Fruit fly (Drosophila melanogaster) whole organism, embryonic: ENCODE data around the gene CG13097.

Source experiments
- CG10543 ChIP-seq: fragments of 200-800 bp; sonication (Bioruptor generic); optimal IDR thresholded peaks from 3 replicates; lab custom pipeline; 2017; ENCODE audit warnings: missing biosample characterization, mild to moderate bottlenecking, missing genetic modification characterization, moderate library complexity
- CG11247 ChIP-seq: fragments of 200-800 bp; sonication (Bioruptor generic); IDR thresholded peaks from 2 replicates; pipeline ENCODE4 v1.3.6; 2022; ENCODE audit warnings: missing biosample characterization, missing genetic modification characterization
- CG12769 ChIP-seq: fragments of 200-800 bp; sonication (Bioruptor generic); optimal IDR thresholded peaks from 2 replicates; lab custom pipeline; 2019; ENCODE audit warnings: missing biosample characterization, mild to moderate bottlenecking, missing genetic modification characterization, moderate library complexity
- CG12942 ChIP-seq: fragments of 200-800 bp; sonication (Bioruptor generic); optimal IDR thresholded peaks from 3 replicates; lab custom pipeline; 2016; ENCODE audit warnings: missing biosample characterization, missing genetic modification characterization
- CG14441 ChIP-seq: fragments of 200-800 bp; sonication (Bioruptor generic); IDR thresholded peaks from 2 replicates; pipeline ENCODE4 v1.3.6; 2022; ENCODE audit warnings: missing biosample characterization, missing genetic modification characterization
- CG17829 ChIP-seq: fragments of 200-800 bp; optimal IDR thresholded peaks from 2 replicates; lab custom pipeline; 2019; ENCODE audit warnings: missing biosample characterization, mild to moderate bottlenecking, missing genetic modification characterization, moderate library complexity
- CG18476 ChIP-seq: fragments of 200-800 bp; sonication (Bioruptor generic); optimal IDR thresholded peaks from 2 replicates; lab custom pipeline; 2016; ENCODE audit warnings: missing biosample characterization, mild to moderate bottlenecking, missing genetic modification characterization
- CG2120 ChIP-seq: fragments of 200-800 bp; sonication (Bioruptor generic); optimal IDR thresholded peaks from 3 replicates; lab custom pipeline; 2016; ENCODE audit warnings: missing biosample characterization, missing genetic modification characterization
- CG2889 ChIP-seq: fragments of 200-800 bp; sonication (Bioruptor generic); IDR thresholded peaks from 3 replicates; pipeline ENCODE4 v1.3.6; 2022; ENCODE audit warnings: missing biosample characterization, missing genetic modification characterization
- CG3163 ChIP-seq: fragments of 200-800 bp; sonication (Bioruptor generic); optimal IDR thresholded peaks from 3 replicates; lab custom pipeline; 2016; ENCODE audit warnings: missing biosample characterization, missing genetic modification characterization
- CG3726 ChIP-seq: fragments of 200-800 bp; sonication (Bioruptor generic); IDR thresholded peaks from 3 replicates; pipeline ENCODE4, ENCODE4 v1.3.6; 2022; ENCODE audit warnings: missing biosample characterization, missing genetic modification characterization
- CG3838 ChIP-seq: fragments of 200-800 bp; sonication (Bioruptor generic); optimal IDR thresholded peaks from 3 replicates; lab custom pipeline; 2016; ENCODE audit warnings: missing biosample characterization, missing genetic modification characterization
- CG6854 ChIP-seq: fragments of 200-800 bp; sonication (Bioruptor generic); optimal IDR thresholded peaks from 3 replicates; lab custom pipeline; 2017; ENCODE audit warnings: missing biosample characterization, mild to moderate bottlenecking, missing genetic modification characterization
- CG7372 ChIP-seq: fragments of 200-800 bp; sonication (Bioruptor generic); IDR thresholded peaks from 2 replicates; pipeline ENCODE4 v1.3.6; 2022; ENCODE audit warnings: missing biosample characterization, missing genetic modification characterization
- CG7786 ChIP-seq: fragments of 200-800 bp; sonication (Bioruptor generic); optimal IDR thresholded peaks from 2 replicates; lab custom pipeline; 2016; ENCODE audit warnings: missing biosample characterization, missing genetic modification characterization
- CG7963 ChIP-seq: fragments of 200-800 bp; sonication (Bioruptor generic); IDR thresholded peaks from 3 replicates; pipeline ENCODE4 v1.3.6; 2022; ENCODE audit warnings: missing biosample characterization, missing genetic modification characterization; ENCODE audit not compliant: partially characterized antibody
- CG8359 ChIP-seq: fragments of 200-800 bp; sonication (Bioruptor generic); optimal IDR thresholded peaks from 2 replicates; lab custom pipeline; 2017; ENCODE audit warnings: missing biosample characterization, mild to moderate bottlenecking, missing genetic modification characterization, borderline replicate concordance
- CG9437 ChIP-seq: fragments of 200-800 bp; sonication (Bioruptor generic); optimal IDR thresholded peaks from 2 replicates; lab custom pipeline; 2018; ENCODE audit warnings: missing biosample characterization, mild to moderate bottlenecking, missing genetic modification characterization
- CG9727 ChIP-seq: fragments of 200-800 bp; sonication (Bioruptor generic); optimal IDR thresholded peaks from 3 replicates; lab custom pipeline; 2017; ENCODE audit warnings: missing biosample characterization, mild to moderate bottlenecking, missing genetic modification characterization
- Chrac-16 ChIP-seq: fragments of 200-800 bp; sonication (Bioruptor generic); optimal IDR thresholded peaks from 3 replicates; lab custom pipeline; 2016; ENCODE audit warnings: missing biosample characterization, missing genetic modification characterization
- CoRest ChIP-seq: fragments of 200-800 bp; sonication (Bioruptor generic); optimal IDR thresholded peaks from 3 replicates; lab custom pipeline; 2018; ENCODE audit warnings: missing biosample characterization, mild to moderate bottlenecking, missing genetic modification characterization, moderate library complexity
- Dip2 ChIP-seq: fragments of 200-800 bp; sonication (Bioruptor generic); IDR thresholded peaks from 2 replicates; pipeline ENCODE4 v1.3.6; 2022; ENCODE audit warnings: missing biosample characterization, missing genetic modification characterization
- Dp ChIP-seq: fragments of 200-800 bp; sonication (Bioruptor generic); optimal IDR thresholded peaks from 2 replicates; lab custom pipeline; 2018; ENCODE audit warnings: missing biosample characterization, mild to moderate bottlenecking, missing genetic modification characterization, moderate library complexity
- E2f1 ChIP-seq: fragments of 200-800 bp; sonication (Bioruptor generic); IDR thresholded peaks from 2 replicates; pipeline ENCODE4 v1.3.6; 2022; ENCODE audit warnings: missing biosample characterization, missing genetic modification characterization
- Gsc ChIP-seq: fragments of 200-800 bp; sonication (Bioruptor generic); IDR thresholded peaks from 2 replicates; pipeline ENCODE4 v1.3.6; 2022; ENCODE audit warnings: missing biosample characterization, missing genetic modification characterization
- HLH3B ChIP-seq: fragments of 200-800 bp; sonication (Bioruptor generic); IDR thresholded peaks from 2 replicates; pipeline ENCODE4 v1.3.6; 2022; ENCODE audit warnings: missing biosample characterization, missing genetic modification characterization
- Hmr ChIP-seq: fragments of 200-800 bp; sonication (Bioruptor generic); optimal IDR thresholded peaks from 3 replicates; lab custom pipeline; 2017; ENCODE audit warnings: mild to moderate bottlenecking, missing biosample characterization, missing genetic modification reagents, missing genetic modification characterization
- Hr39 ChIP-seq: fragments of >200 bp; optimal IDR thresholded peaks from 2 replicates; lab custom pipeline; 2017
- Kr ChIP-seq: fragments of 200-800 bp; sonication (Bioruptor generic); optimal IDR thresholded peaks from 2 replicates; lab custom pipeline; 2017; ENCODE audit warnings: missing biosample characterization, mild to moderate bottlenecking, missing genetic modification characterization
- Lhr ChIP-seq: fragments of 200-800 bp; sonication (Bioruptor generic); optimal IDR thresholded peaks from 3 replicates; lab custom pipeline; 2017; ENCODE audit warnings: mild to moderate bottlenecking, missing biosample characterization, missing genetic modification reagents, missing genetic modification characterization
- Med ChIP-seq: fragments of 200-800 bp; sonication (Bioruptor generic); peaks from one replicate; lab custom pipeline; 2016; ENCODE audit warnings: missing biosample characterization, missing genetic modification characterization, mild to moderate bottlenecking, inconsistent platforms, moderate library complexity
- Mes4 ChIP-seq: fragments of 200-800 bp; sonication (Bioruptor generic); optimal IDR thresholded peaks from 2 replicates; lab custom pipeline; 2016; ENCODE audit warnings: missing biosample characterization, missing genetic modification characterization
- Nf-YC ChIP-seq: fragments of 200-800 bp; optimal IDR thresholded peaks from 3 replicates; lab custom pipeline; 2019; ENCODE audit warnings: missing biosample characterization, mild to moderate bottlenecking, missing genetic modification characterization, moderate library complexity
- Trl ChIP-seq, 3 experiments: fragments of >200 bp in 2 of 3; fragments of 200-800 bp in 1 of 3; sonication (Bioruptor generic) in 1 of 3; optimal IDR thresholded peaks; 2 replicates in 1 of 3; 3 replicates in 2 of 3; lab custom pipeline; 2016 to 2017; ENCODE audit warnings: missing biosample characterization in 1 of 3, missing genetic modification characterization in 1 of 3
- Vsx1 ChIP-seq: fragments of 200-800 bp; sonication (Bioruptor generic); optimal IDR thresholded peaks from 2 replicates; lab custom pipeline; 2017; ENCODE audit warnings: missing biosample characterization, mild to moderate bottlenecking, missing genetic modification characterization, missing genetic modification reagents
- Xrp1 ChIP-seq: fragments of 200-800 bp; sonication (Bioruptor generic); IDR thresholded peaks from 2 replicates; pipeline ENCODE4 v1.3.6; 2022; ENCODE audit warnings: missing biosample characterization, missing genetic modification characterization
- br ChIP-seq: fragments of >200 bp; optimal IDR thresholded peaks from 2 replicates; lab custom pipeline; 2017
- cad ChIP-seq: fragments of >200 bp; optimal IDR thresholded peaks from 2 replicates; lab custom pipeline; 2017; ENCODE audit warnings: missing biosample characterization, missing genetic modification characterization
- fd102C ChIP-seq: fragments of 200-800 bp; sonication (Bioruptor generic); optimal IDR thresholded peaks from 2 replicates; lab custom pipeline; 2018; ENCODE audit warnings: missing biosample characterization, mild to moderate bottlenecking, missing genetic modification characterization, moderate library complexity
- fd64A ChIP-seq: fragments of 200-800 bp; sonication (Bioruptor generic); optimal IDR thresholded peaks from 3 replicates; lab custom pipeline; 2018; ENCODE audit warnings: missing biosample characterization, mild to moderate bottlenecking, missing genetic modification characterization
- mirr ChIP-seq: fragments of 200-800 bp; sonication (Bioruptor generic); optimal IDR thresholded peaks from 3 replicates; lab custom pipeline; 2018; ENCODE audit warnings: missing biosample characterization, mild to moderate bottlenecking, missing genetic modification characterization
- mld ChIP-seq: fragments of 200-800 bp; sonication (Bioruptor generic); IDR thresholded peaks from 3 replicates; pipeline ENCODE4 v1.3.6; 2022; ENCODE audit warnings: missing biosample characterization, missing genetic modification characterization; ENCODE audit not compliant: partially characterized antibody
- org-1 ChIP-seq: fragments of 200-800 bp; sonication (Bioruptor generic); optimal IDR thresholded peaks from 2 replicates; lab custom pipeline; 2017; ENCODE audit warnings: missing biosample characterization, missing genetic modification characterization
- ranshi ChIP-seq: fragments of 200-800 bp; sonication (Bioruptor generic); IDR thresholded peaks from 2 replicates; pipeline ENCODE4 v1.3.6; 2022; ENCODE audit warnings: missing biosample characterization, missing genetic modification characterization
- sd ChIP-seq: fragments of 200-800 bp; sonication (Bioruptor generic); optimal IDR thresholded peaks from 3 replicates; lab custom pipeline; 2018; ENCODE audit warnings: missing biosample characterization, mild to moderate bottlenecking, missing genetic modification characterization, moderate library complexity
- shn ChIP-seq: fragments of 200-800 bp; sonication (Bioruptor generic); optimal IDR thresholded peaks from 3 replicates; lab custom pipeline; 2016; ENCODE audit warnings: missing biosample characterization, missing genetic modification characterization
- sob ChIP-seq: fragments of 200-800 bp; sonication (Bioruptor generic); IDR thresholded peaks from 2 replicates; pipeline ENCODE4 v1.3.6; 2022; ENCODE audit warnings: missing biosample characterization, missing genetic modification characterization
- stwl ChIP-seq: fragments of 200-800 bp; sonication (Bioruptor generic); optimal IDR thresholded peaks from 3 replicates; lab custom pipeline; 2018; ENCODE audit warnings: missing biosample characterization, mild to moderate bottlenecking, missing genetic modification characterization, moderate library complexity
- tup ChIP-seq: fragments of 200-800 bp; sonication (Bioruptor generic); optimal IDR thresholded peaks from 2 replicates; lab custom pipeline; 2016; ENCODE audit warnings: missing biosample characterization, mild to moderate bottlenecking, missing genetic modification characterization, moderate library complexity
- unc-4 ChIP-seq: fragments of 200-800 bp; sonication (Bioruptor generic); IDR thresholded peaks from 2 replicates; pipeline ENCODE4 v1.3.6; 2022; ENCODE audit warnings: missing biosample characterization, missing genetic modification characterization; ENCODE audit not compliant: partially characterized antibody
- wdn ChIP-seq: fragments of 200-800 bp; sonication (Bioruptor generic); IDR thresholded peaks from 2 replicates; pipeline ENCODE4 v1.3.6; 2022; ENCODE audit warnings: missing biosample characterization, missing genetic modification characterization
- zen ChIP-seq: fragments of 200-800 bp; sonication (Bioruptor generic); optimal IDR thresholded peaks from 3 replicates; lab custom pipeline; 2018; ENCODE audit warnings: missing biosample characterization, mild to moderate bottlenecking, missing genetic modification characterization, moderate library complexity

The CG13097 gene

DNA sequence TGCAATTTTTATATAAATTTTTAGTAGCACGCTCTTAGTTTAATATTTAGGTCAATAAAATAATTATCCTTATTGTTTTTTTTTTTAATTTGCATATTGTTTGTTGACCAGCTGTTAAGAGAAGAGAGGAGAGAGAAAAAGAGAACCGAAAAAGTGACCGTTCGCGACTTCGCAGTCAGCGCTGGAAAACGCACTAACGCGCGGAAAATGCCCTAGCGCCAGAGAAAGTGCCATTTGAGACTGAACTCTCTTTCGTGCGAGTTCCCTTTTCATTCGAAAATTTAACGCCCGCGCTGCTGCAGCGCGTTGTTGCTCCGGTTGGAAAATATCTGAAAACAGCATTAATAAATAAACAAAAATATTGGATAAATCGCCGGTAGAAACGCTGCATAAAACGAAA lies 28.4 kb upstream of the CG13097 start (continued):
- TF ChIP-seq sob: no peak
- 0 out of 2 replicates have a peak, but pooled peaks have one; percentile 21 for TF ChIP-seq unc-4 (GFP tag; lab: Robert Waterston, UW)
- no peak for TF ChIP-seq CG12942
- TF ChIP-seq CG3838 (GFP tag; lab: Kevin White, UChicago): no peak
- TF ChIP-seq CG7963 (GFP tag; lab: Robert Waterston, UW): no peak
- TF ChIP-seq CG8359 (GFP tag; lab: Kevin White, UChicago): no peak
- TF ChIP-seq cad (GFP tag; lab: Kevin White, UChicago): no peak
- TF ChIP-seq fd102C (GFP tag; lab: Kevin White, UChicago): no peak
- TF ChIP-seq wdn: no peak
- TF ChIP-seq CG14441 (GFP tag; lab: Robert Waterston, UW): no peak
- TF ChIP-seq Xrp1 (GFP tag; lab: Robert Waterston, UW): no peak
- TF ChIP-seq Hmr (GFP tag; lab: Kevin White, UChicago): peak; percentile 16
- no peak for TF ChIP-seq CG18476 (GFP tag; lab: Kevin White, UChicago)
- TF ChIP-seq Dp (GFP tag; lab: Kevin White, UChicago): no peak
- peak; percentile 71 to 81 for TF ChIP-seq Trl (optimal IDR thresholded peaks at IDR 0.05; lab: Kevin White, UChicago)
- TF ChIP-seq Trl (GFP tag; optimal IDR thresholded peaks at IDR 0.05; lab: Kevin White, UChicago): peak; percentile 40
- no peak for TF ChIP-seq tup (GFP tag; lab: Kevin White, UChicago)
- no peak for TF ChIP-seq sd (tag; lab: Kevin White, UChicago)
- TF ChIP-seq Med (GFP tag; lab: Kevin White, UChicago): peak; percentile 76
- TF ChIP-seq ranshi: no peak
- no peak for TF ChIP-seq CG2889 (GFP tag; lab: Robert Waterston, UW)
- TF ChIP-seq CG6854 (GFP tag; lab: Kevin White, UChicago): no peak
- TF ChIP-seq CG17829: peak; percentile 42
- TF ChIP-seq E2f1 (GFP tag; lab: Robert Waterston, UW): no peak
- peak; percentile 13 for TF ChIP-seq CG9727
- no peak for TF ChIP-seq Vsx1
- no peak for TF ChIP-seq Dip2 (GFP tag; lab: Robert Waterston, UW)
- no peak for TF ChIP-seq CG10543 (GFP tag; lab: Kevin White, UChicago)
- no peak for TF ChIP-seq Nf-YC (tag; lab: Kevin White, UChicago)
- TF ChIP-seq CG9437 (GFP tag; lab: Kevin White, UChicago): no peak
- no peak for TF ChIP-seq CG7372 (GFP tag; lab: Robert Waterston, UW)
- no peak for TF ChIP-seq zen (tag; lab: Kevin White, UChicago)
- peak; percentile 27 for TF ChIP-seq CG12769 (tag; lab: Kevin White, UChicago)
- TF ChIP-seq stwl (tag; lab: Kevin White, UChicago): peak; percentile 67
- TF ChIP-seq CG7786 (GFP tag; lab: Kevin White, UChicago): no peak
- no peak for TF ChIP-seq mld (GFP tag; lab: Robert Waterston, UW)
- TF ChIP-seq org-1 (GFP tag; lab: Kevin White, UChicago): no peak
- TF ChIP-seq HLH3B: no peak
- no peak for TF ChIP-seq CG3726 (GFP tag; lab: Robert Waterston, UW)
- no peak for TF ChIP-seq shn
- TF ChIP-seq Lhr (GFP tag; lab: Kevin White, UChicago): no peak
- no peak for TF ChIP-seq br (lab: Kevin White, UChicago)
- TF ChIP-seq Hr39: no peak
- no peak for TF ChIP-seq CoRest
- TF ChIP-seq Gsc (GFP tag; lab: Robert Waterston, UW): no peak
- no peak for TF ChIP-seq CG2120 (GFP tag; lab: Kevin White, UChicago)
- TF ChIP-seq CG3163 (GFP tag; lab: Kevin White, UChicago): peak; percentile 99
- TF ChIP-seq mirr (GFP tag; lab: Kevin White, UChicago): no peak
- no peak for TF ChIP-seq Chrac-16
- TF ChIP-seq CG11247 (GFP tag; lab: Robert Waterston, UW): no peak
- TF ChIP-seq Mes4 (GFP tag; lab: Kevin White, UChicago): peak; percentile 20
- TF ChIP-seq fd64A (GFP tag; lab: Kevin White, UChicago): no peak
- TF ChIP-seq Kr (GFP tag; lab: Kevin White, UChicago): no peak
